Worm (Caenorhabditis elegans) whole organism, L4 larva: ENCODE results near the gene C25F6.8.

Experiments
- D1046.2 ChIP-seq: fragments of 200-800 bp; sonication (Bioruptor generic); IDR thresholded peaks from 2 replicates; pipeline ENCODE4 v1.3.6; 2022; ENCODE audit warnings: missing genetic modification characterization, missing compliant biosample characterization
- F10B5.3 ChIP-seq: sonication (generic microtip); optimal IDR thresholded peaks from 2 replicates; lab custom pipeline; 2016; ENCODE audit warnings: mild to moderate bottlenecking, missing genetic modification characterization, missing compliant biosample characterization
- F37D6.2 ChIP-seq: sonication (generic microtip); optimal IDR thresholded peaks from 2 replicates; lab custom pipeline; 2016; ENCODE audit warnings: mild to moderate bottlenecking, missing genetic modification characterization, missing compliant biosample characterization
- F44E2.7 ChIP-seq: fragments of 200-800 bp; sonication (Bioruptor generic); IDR thresholded peaks from 2 replicates; pipeline ENCODE4 v2.1.2; 2022; ENCODE audit warnings: missing genetic modification characterization, missing compliant biosample characterization
- F49E8.2 ChIP-seq: sonication (generic microtip); optimal IDR thresholded peaks from 2 replicates; lab custom pipeline; 2016; ENCODE audit warnings: missing compliant biosample characterization, mild to moderate bottlenecking, missing genetic modification characterization, borderline replicate concordance
- Y105C5A.15 ChIP-seq: fragments of 200-800 bp; sonication (Bioruptor generic); IDR thresholded peaks from 2 replicates; pipeline ENCODE4 v1.3.6; 2022; ENCODE audit warnings: missing genetic modification characterization, missing compliant biosample characterization
- Y48G9A.11 ChIP-seq: fragments of 200-800 bp; sonication (Bioruptor generic); IDR thresholded peaks from 2 replicates; pipeline ENCODE4 v1.3.6; 2022; ENCODE audit warnings: missing genetic modification reagents, missing genetic modification characterization, missing compliant biosample characterization
- arid-1 ChIP-seq: fragments of 200-800 bp; sonication (Bioruptor generic); conservative IDR thresholded peaks from 2 replicates; pipeline ENCODE4 v1.3.6; 2022; ENCODE audit warnings: missing genetic modification reagents, missing genetic modification characterization, missing compliant biosample characterization
- ceh-20 ChIP-seq: fragments of 200-800 bp; sonication (Bioruptor generic); IDR thresholded peaks from 2 replicates; pipeline ENCODE4 v1.3.6; 2022; ENCODE audit warnings: missing genetic modification reagents, missing genetic modification characterization, missing compliant biosample characterization
- ceh-32 ChIP-seq: sonication (generic microtip); optimal IDR thresholded peaks from 2 replicates; lab custom pipeline; 2016; ENCODE audit warnings: mild to moderate bottlenecking, missing genetic modification characterization, missing compliant biosample characterization; ENCODE audit not compliant: poor library complexity
- ceh-62 ChIP-seq: sonication (generic microtip); optimal IDR thresholded peaks from 2 replicates; lab custom pipeline; 2017; ENCODE audit warnings: missing biosample characterization, missing genetic modification characterization
- ctbp-1 ChIP-seq: fragments of 200-800 bp; sonication (Bioruptor generic); IDR thresholded peaks from 2 replicates; pipeline ENCODE4 v1.3.6; 2022; ENCODE audit warnings: missing genetic modification reagents, missing genetic modification characterization, missing compliant biosample characterization
- daf-12 ChIP-seq: fragments of 150-350 bp; optimal IDR thresholded peaks from 2 replicates; lab custom pipeline; 2014; ENCODE audit warnings: missing biosample characterization, missing genetic modification reagents, missing genetic modification characterization
- daf-19 ChIP-seq: fragments of 200-800 bp; sonication (Bioruptor generic); conservative IDR thresholded peaks from 2 replicates; pipeline ENCODE4 v1.3.6; 2022; ENCODE audit warnings: missing genetic modification characterization, missing compliant biosample characterization
- dmd-8 ChIP-seq: fragments of 200-800 bp; sonication (Bioruptor generic); IDR thresholded peaks from 2 replicates; pipeline ENCODE4 v1.3.6; 2022; ENCODE audit warnings: missing genetic modification characterization, missing compliant biosample characterization
- dve-1 ChIP-seq: sonication (generic microtip); optimal IDR thresholded peaks from 2 replicates; lab custom pipeline; 2017; ENCODE audit warnings: antibody characterized with exemption, mild to moderate bottlenecking, missing genetic modification characterization, missing compliant biosample characterization; ENCODE audit not compliant: insufficient read depth
- egl-43 ChIP-seq: fragments of 200-800 bp; sonication (Bioruptor generic); IDR thresholded peaks from 2 replicates; pipeline ENCODE4 v1.3.6; 2022; ENCODE audit warnings: missing genetic modification reagents, missing genetic modification characterization, missing compliant biosample characterization
- fkh-10 ChIP-seq: fragments of 150-350 bp; optimal IDR thresholded peaks from 2 replicates; lab custom pipeline; 2014; ENCODE audit warnings: missing biosample characterization, missing genetic modification reagents, missing genetic modification characterization
- fos-1 ChIP-seq: fragments of 150-350 bp; optimal IDR thresholded peaks from 2 replicates; lab custom pipeline; 2014; ENCODE audit warnings: missing biosample characterization, missing genetic modification characterization
- hlh-11 ChIP-seq: fragments of 200-800 bp; sonication (Bioruptor generic); optimal IDR thresholded peaks from 2 replicates; lab custom pipeline; 2018; ENCODE audit warnings: mild to moderate bottlenecking, missing genetic modification characterization, missing compliant biosample characterization
- lin-1 ChIP-seq: fragments of 200-800 bp; sonication (Bioruptor generic); IDR thresholded peaks from 2 replicates; pipeline ENCODE4 v1.3.6; 2022; ENCODE audit warnings: missing genetic modification reagents, missing genetic modification characterization, missing compliant biosample characterization
- lin-29 ChIP-seq: fragments of 200-800 bp; sonication (Bioruptor generic); IDR thresholded peaks from 2 replicates; pipeline ENCODE4 v1.3.6; 2022; ENCODE audit warnings: missing genetic modification reagents, missing genetic modification characterization, missing compliant biosample characterization
- lir-3 ChIP-seq: sonication (generic microtip); optimal IDR thresholded peaks from 2 replicates; lab custom pipeline; 2016; ENCODE audit warnings: mild to moderate bottlenecking, missing genetic modification characterization, missing compliant biosample characterization
- madf-9 ChIP-seq: fragments of 200-800 bp; sonication (Bioruptor generic); conservative IDR thresholded peaks from 2 replicates; pipeline ENCODE4 v1.3.6; 2022; ENCODE audit warnings: missing genetic modification reagents, missing genetic modification characterization, missing compliant biosample characterization
- nhr-10 ChIP-seq: fragments of 150-350 bp; optimal IDR thresholded peaks from 2 replicates; lab custom pipeline; 2014; ENCODE audit warnings: missing biosample characterization, missing genetic modification characterization
- nhr-41 ChIP-seq: fragments of 200-800 bp; sonication (Bioruptor generic); IDR thresholded peaks from 2 replicates; pipeline ENCODE4 v1.3.6; 2022; ENCODE audit warnings: missing genetic modification reagents, missing genetic modification characterization, missing compliant biosample characterization
- nhr-48 ChIP-seq: sonication (generic microtip); optimal IDR thresholded peaks from 2 replicates; lab custom pipeline; 2016; ENCODE audit warnings: mild to moderate bottlenecking, missing genetic modification characterization, missing compliant biosample characterization
- pqm-1 ChIP-seq: sonication (generic microtip); optimal IDR thresholded peaks from 2 replicates; lab custom pipeline; 2017; ENCODE audit warnings: missing biosample characterization, missing genetic modification characterization
- rbr-2 ChIP-seq: sonication (generic microtip); optimal IDR thresholded peaks from 2 replicates; lab custom pipeline; 2016; ENCODE audit warnings: missing genotype, missing genetic modification characterization, missing compliant biosample characterization
- set-16 ChIP-seq: fragments of 200-800 bp; sonication (Bioruptor generic); IDR thresholded peaks from 2 replicates; pipeline ENCODE4 v1.3.6; 2022; ENCODE audit warnings: missing genetic modification reagents, missing genetic modification characterization, missing compliant biosample characterization
- tag-97 ChIP-seq: fragments of 200-800 bp; sonication (Bioruptor generic); IDR thresholded peaks from 2 replicates; pipeline ENCODE4 v1.3.6; 2022; ENCODE audit warnings: missing genetic modification characterization, missing compliant biosample characterization
- tra-1 ChIP-seq: fragments of 200-800 bp; sonication (Bioruptor generic); IDR thresholded peaks from 2 replicates; pipeline ENCODE4 v1.3.6; 2022; ENCODE audit warnings: missing genetic modification reagents, missing genetic modification characterization, missing compliant biosample characterization
- unc-39 ChIP-seq: sonication (generic microtip); optimal IDR thresholded peaks from 2 replicates; lab custom pipeline; 2017; ENCODE audit warnings: missing biosample characterization, missing genetic modification characterization
- unc-62 ChIP-seq, 3 experiments: fragments of 150-350 bp in 1 of 3; sonication (generic microtip); optimal IDR thresholded peaks in 2 of 3; peaks in 1 of 3; 1 replicate in 1 of 3; 2 replicates in 2 of 3; lab custom pipeline; 2014 to 2017; ENCODE audit warnings: missing biosample characterization in 3 of 3, missing genetic modification characterization in 3 of 3, missing genetic modification reagents in 3 of 3, missing genotype in 1 of 3
- vab-7 ChIP-seq: fragments of 200-800 bp; sonication (Bioruptor generic); IDR thresholded peaks from 2 replicates; pipeline ENCODE4 v1.3.6; 2022; ENCODE audit warnings: missing genetic modification reagents, missing genetic modification characterization, missing compliant biosample characterization
- zag-1 ChIP-seq: fragments of 150-350 bp; optimal IDR thresholded peaks from 2 replicates; lab custom pipeline; 2014; ENCODE audit warnings: missing biosample characterization, missing genetic modification characterization
- zfp-2 ChIP-seq: sonication (generic microtip); optimal IDR thresholded peaks from 2 replicates; lab custom pipeline; 2016; ENCODE audit warnings: mild to moderate bottlenecking, missing genetic modification characterization, missing compliant biosample characterization
- zip-2 ChIP-seq: fragments of 150-350 bp; optimal IDR thresholded peaks from 2 replicates; lab custom pipeline; 2014; ENCODE audit warnings: missing biosample characterization, missing genetic modification characterization
- ztf-7 ChIP-seq: fragments of 150-350 bp; optimal IDR thresholded peaks from 2 replicates; lab custom pipeline; 2014; ENCODE audit warnings: missing biosample characterization, missing genetic modification characterization

The C25F6.8 gene

ce11 chrX:5429335-5429734 is 18.7 kb upstream of the C25F6.8 start (continued):
- TF ChIP-seq lin-1 (peak; percentile 85), dve-1 (peak; percentile 98), zag-1 (tag; lab: Kevin White, UChicago) (peak; percentile 89), F10B5.3 (peak; percentile 96), ceh-32 (tag; lab: Kevin White, UChicago) (peak; percentile 84), Y105C5A.15 (GFP tag; lab: Robert Waterston, UW) (peak; percentile 53; the same call in 1 of the 2 replicates), Y48G9A.11 (GFP tag; lab: Robert Waterston, UW) (no peak), set-16 (GFP tag; lab: Robert Waterston, UW) (no peak), nhr-41 (GFP tag; lab: Robert Waterston, UW) (peak; percentile 89), fos-1 (tag; lab: Kevin White, UChicago) (peak; percentile 83), lin-29 (GFP tag; lab: Robert Waterston, UW) (peak; percentile 96), madf-9 (GFP tag; lab: Robert Waterston, UW) (peak; percentile 96), tra-1 (GFP tag; lab: Robert Waterston, UW) (peak; percentile 91), nhr-48 (peak; percentile 95), F49E8.2 (tag; lab: Kevin White, UChicago) (peak; percentile 37), daf-12 (tag; lab: Kevin White, UChicago) (no peak), D1046.2 (peak; percentile 78), egl-43 (GFP tag; lab: Robert Waterston, UW) (peak; percentile 99), daf-19 (GFP tag; lab: Robert Waterston, UW) (peak; percentile 97), pqm-1 (tag; lab: Kevin White, UChicago) (peak; percentile 79), hlh-11 (tag; lab: Kevin White, UChicago) (peak; percentile 95), fkh-10 (GFP tag; lab: Kevin White, UChicago) (peak; percentile 77), ctbp-1 (GFP tag; lab: Robert Waterston, UW) (peak; percentile 97), nhr-10 (tag; lab: Kevin White, UChicago) (peak; percentile 97), F44E2.7 (GFP tag; lab: Robert Waterston, UW) (no peak), vab-7 (GFP tag; lab: Robert Waterston, UW) (peak; percentile 92), F37D6.2 (peak; percentile 97), lir-3 (tag; lab: Kevin White, UChicago) (peak; percentile 92), rbr-2 (tag; lab: Kevin White, UChicago) (peak; percentile 99), arid-1 (GFP tag; lab: Robert Waterston, UW) (peak; percentile 86), ceh-20 (GFP tag; lab: Robert Waterston, UW) (peak; percentile 96)

- TF ChIP-seq unc-62 (GFP tag; optimal IDR thresholded peaks at IDR 0.05 in 1 of 2; lab: Kevin White, UChicago), result peak in 1 of 2 experiments; percentile 94
- no peak for TF ChIP-seq unc-62 (tag; optimal IDR thresholded peaks at IDR 0.05; lab: Kevin White, UChicago)
- TF ChIP-seq set-16 (GFP tag; lab: Robert Waterston, UW), result no peak
Measured at ce11 chrX:5433912-5434311, 14.1 kb upstream of the C25F6.8 start.

- TF ChIP-seq F10B5.3, result no peak
- no peak for TF ChIP-seq unc-39 (tag; lab: Kevin White, UChicago)
- TF ChIP-seq dmd-8 (GFP tag; lab: Robert Waterston, UW), result no peak
- no peak for TF ChIP-seq zip-2 (tag; lab: Kevin White, UChicago)
- no peak for TF ChIP-seq ztf-7
- no peak for TF ChIP-seq ceh-20 (GFP tag; lab: Robert Waterston, UW)
- TF ChIP-seq tag-97 (GFP tag; lab: Robert Waterston, UW), result no peak
- TF ChIP-seq zfp-2 (tag; lab: Kevin White, UChicago), result no peak
- no peak for TF ChIP-seq ceh-62 (tag; lab: Kevin White, UChicago)
Measured at ce11 chrX:5444863-5445262, 3.2 kb upstream of the C25F6.8 start, which contains the start of gene itm-2. TSS of gene itm-2 (plus strand) at chrX:5445163.
